Worm (Caenorhabditis elegans): ENCODE measurements around the gene srh-69.

- no peak for TF ChIP-seq pqm-1 (tag; optimal IDR thresholded peaks at IDR 0.05)
- TF ChIP-seq pha-2 (tag; optimal IDR thresholded peaks at IDR 0.05) = no peak
Measured at ce11 chrII:12550940-12551339, 36.4 kb upstream of the srh-69 start.
